Fruit fly (Drosophila melanogaster) whole organism, pupa: Measurements from ENCODE around the gene tant.

ENCODE experiments used
- CG10348 ChIP-seq: fragments of 200-800 bp; sonication (Bioruptor generic); IDR thresholded peaks from 2 replicates; pipeline ENCODE4 v1.3.6; 2022; ENCODE audit warnings: missing biosample characterization, missing genetic modification characterization
- CG12605 ChIP-seq: fragments of 200-800 bp; sonication (Bioruptor generic); IDR thresholded peaks from 2 replicates; pipeline ENCODE4 v1.3.6; 2022; ENCODE audit warnings: missing biosample characterization, missing genetic modification characterization
- CG13204 ChIP-seq: fragments of 200-800 bp; sonication (Bioruptor generic); optimal IDR thresholded peaks from 2 replicates; lab custom pipeline; 2018; ENCODE audit warnings: missing biosample characterization, mild to moderate bottlenecking, missing genetic modification characterization, moderate library complexity
- CG14655 ChIP-seq: fragments of 200-800 bp; sonication (Bioruptor generic); optimal IDR thresholded peaks from 3 replicates; lab custom pipeline; 2017; ENCODE audit warnings: mild to moderate bottlenecking, missing biosample characterization, missing genetic modification reagents, missing genetic modification characterization
- CG15710 ChIP-seq: fragments of 200-800 bp; sonication (Bioruptor generic); optimal IDR thresholded peaks from 2 replicates; lab custom pipeline; 2018; ENCODE audit warnings: missing biosample characterization, mild to moderate bottlenecking, missing genetic modification characterization, moderate library complexity
- CG17806 ChIP-seq: fragments of 200-800 bp; sonication (Bioruptor generic); optimal IDR thresholded peaks from 2 replicates; lab custom pipeline; 2018; ENCODE audit warnings: missing biosample characterization, mild to moderate bottlenecking, missing genetic modification characterization, moderate library complexity
- CG32121 ChIP-seq: fragments of 200-800 bp; sonication (Bioruptor generic); IDR thresholded peaks from 2 replicates; pipeline ENCODE4 v1.3.6; 2022; ENCODE audit warnings: missing biosample characterization, missing genetic modification characterization
- CG34367 ChIP-seq: fragments of 200-800 bp; sonication (Bioruptor generic); optimal IDR thresholded peaks from 2 replicates; lab custom pipeline; 2018; ENCODE audit warnings: missing biosample characterization, mild to moderate bottlenecking, missing genetic modification characterization
- CG4496 ChIP-seq: fragments of 200-800 bp; sonication (Bioruptor generic); IDR thresholded peaks from 3 replicates; pipeline ENCODE4 v1.3.6; 2022; ENCODE audit warnings: missing biosample characterization, missing genetic modification characterization
- CG8159 ChIP-seq: fragments of 200-800 bp; sonication (Bioruptor generic); optimal IDR thresholded peaks from 3 replicates; lab custom pipeline; 2018; ENCODE audit warnings: missing biosample characterization, mild to moderate bottlenecking, missing genetic modification characterization, moderate library complexity
- CG8301 ChIP-seq: fragments of 200-800 bp; sonication (Bioruptor generic); optimal IDR thresholded peaks from 2 replicates; lab custom pipeline; 2018; ENCODE audit warnings: missing biosample characterization, mild to moderate bottlenecking, missing genetic modification characterization
- CG9948 ChIP-seq: fragments of 200-800 bp; sonication (Bioruptor generic); optimal IDR thresholded peaks from 2 replicates; lab custom pipeline; 2018; ENCODE audit warnings: missing biosample characterization, mild to moderate bottlenecking, missing genetic modification characterization, moderate library complexity
- D1 ChIP-seq: fragments of 200-800 bp; sonication (Bioruptor generic); optimal IDR thresholded peaks from 2 replicates; lab custom pipeline; 2018; ENCODE audit warnings: missing biosample characterization, mild to moderate bottlenecking, missing genetic modification characterization, moderate library complexity
- EcR ChIP-seq: fragments of 200-800 bp; sonication (Bioruptor generic); optimal IDR thresholded peaks from 3 replicates; lab custom pipeline; 2019; ENCODE audit warnings: missing biosample characterization, missing genetic modification characterization, mild to moderate bottlenecking, moderate library complexity, missing genetic modification reagents
- Ets98B ChIP-seq: fragments of 200-800 bp; sonication (Bioruptor generic); IDR thresholded peaks from 2 replicates; pipeline ENCODE4 v1.3.6; 2022; ENCODE audit warnings: missing biosample characterization, missing genetic modification characterization
- Pif1A ChIP-seq: fragments of 200-800 bp; sonication (Bioruptor generic); optimal IDR thresholded peaks from 3 replicates; lab custom pipeline; 2016; ENCODE audit warnings: missing biosample characterization, missing genetic modification characterization
- Pif1B ChIP-seq: fragments of 200-800 bp; sonication (Bioruptor generic); optimal IDR thresholded peaks from 3 replicates; lab custom pipeline; 2016; ENCODE audit warnings: missing biosample characterization, missing genetic modification characterization
- Snoo ChIP-seq: fragments of 200-800 bp; sonication (Bioruptor generic); optimal IDR thresholded peaks from 3 replicates; lab custom pipeline; 2017; ENCODE audit warnings: missing biosample characterization, mild to moderate bottlenecking, missing genetic modification characterization, inconsistent platforms
- fd96Ca ChIP-seq: fragments of 200-800 bp; sonication (Bioruptor generic); IDR thresholded peaks from 3 replicates; pipeline ENCODE4 v1.3.6; 2022; ENCODE audit warnings: missing biosample characterization, missing genetic modification characterization
- gl ChIP-seq: fragments of 200-800 bp; sonication (Bioruptor generic); optimal IDR thresholded peaks from 2 replicates; lab custom pipeline; 2018; ENCODE audit warnings: missing biosample characterization, mild to moderate bottlenecking, missing genetic modification characterization
- rn ChIP-seq: fragments of 200-800 bp; sonication (Bioruptor generic); IDR thresholded peaks from 2 replicates; pipeline ENCODE4 v1.3.6; 2022; ENCODE audit warnings: missing biosample characterization, missing genetic modification characterization

Gene tant

dm6 chr3L:6076429-6076828 lies 21.5 kb downstream of the tant start, which contains the start of gene ssp6:
Gene ssp6 (plus strand): TSS chr3L:6076722.
- TF ChIP-seq CG13204 (GFP tag; lab: Kevin White, UChicago) (peak; percentile 72), CG12605 (GFP tag; lab: Robert Waterston, UW) (no peak)

DNA sequence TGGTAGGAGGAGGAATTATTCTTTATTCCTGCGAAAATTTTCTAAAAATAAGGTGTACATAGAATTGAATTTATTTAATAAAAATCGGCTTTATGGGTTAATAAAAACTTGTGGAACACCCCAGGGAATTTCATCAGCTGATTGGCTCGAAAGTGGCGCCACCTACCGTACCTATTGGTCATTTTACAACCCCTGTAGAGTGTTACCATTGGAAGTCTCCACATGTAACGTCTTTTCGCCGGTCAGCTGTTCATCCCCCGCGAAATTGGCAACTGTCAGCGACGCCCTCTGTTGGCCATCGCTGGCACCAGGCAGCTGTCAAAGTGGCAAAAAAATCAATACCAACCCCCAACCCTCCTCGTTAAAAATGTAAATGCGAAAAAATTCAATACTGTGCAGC lies 27.6 kb downstream of the tant start, which contains the start of gene CG13293:
CG13293 (plus strand) TSS at position 323 of the 400 bp plus-strand sequence.
- no peak for TF ChIP-seq CG32121 (GFP tag; lab: Robert Waterston, UW)
- no peak for TF ChIP-seq CG9948

dm6 chr3L:6084446-6084845 lies 29.5 kb downstream of the tant start:
- TF ChIP-seq CG12605 (GFP tag; lab: Robert Waterston, UW): peak; percentile 53
- peak; percentile 48; the same call in 1 of the 2 replicates for TF ChIP-seq CG32121 (GFP tag; lab: Robert Waterston, UW)
- no peak for TF ChIP-seq rn
- TF ChIP-seq CG14655 (GFP tag; lab: Kevin White, UChicago): peak; percentile 67
- peak; percentile 62 for TF ChIP-seq CG9948
- no peak for TF ChIP-seq CG13204 (GFP tag; lab: Kevin White, UChicago)
- TF ChIP-seq CG8159 (tag; lab: Kevin White, UChicago): peak; percentile 49
- no peak for TF ChIP-seq EcR (GFP tag; lab: Kevin White, UChicago)
- TF ChIP-seq CG15710: peak; percentile 39
- TF ChIP-seq fd96Ca (GFP tag; lab: Robert Waterston, UW): no peak
- TF ChIP-seq D1: no peak
- peak; percentile 6 for TF ChIP-seq Pif1A (GFP tag; lab: Kevin White, UChicago)
- TF ChIP-seq Pif1B (GFP tag; lab: Kevin White, UChicago): peak; percentile 10
- TF ChIP-seq CG10348: no peak
- peak; percentile 15 for TF ChIP-seq CG34367 (tag; lab: Kevin White, UChicago)
- peak; percentile 28 for TF ChIP-seq CG17806 (tag; lab: Kevin White, UChicago)
- peak; percentile 64 for TF ChIP-seq CG8301 (tag; lab: Kevin White, UChicago)
- no peak for TF ChIP-seq Snoo (tag; lab: Kevin White, UChicago)
- TF ChIP-seq gl (tag; lab: Kevin White, UChicago): no peak

- TF ChIP-seq CG4496 (GFP tag; lab: Robert Waterston, UW) (no peak), Ets98B (no peak), CG8301 (tag; lab: Kevin White, UChicago) (no peak), CG13204 (GFP tag; lab: Kevin White, UChicago) (peak; percentile 14), Pif1A (GFP tag; lab: Kevin White, UChicago) (peak; percentile 57), rn (no peak), D1 (peak; percentile 34), CG34367 (tag; lab: Kevin White, UChicago) (peak; percentile 61), fd96Ca (GFP tag; lab: Robert Waterston, UW) (no peak), EcR (GFP tag; lab: Kevin White, UChicago) (no peak), CG14655 (GFP tag; lab: Kevin White, UChicago) (peak; percentile 40), CG8159 (tag; lab: Kevin White, UChicago) (peak; percentile 67), CG17806 (tag; lab: Kevin White, UChicago) (peak; percentile 31), CG9948 (peak; percentile 55), gl (tag; lab: Kevin White, UChicago) (no peak), CG10348 (no peak), CG15710 (peak; percentile 70), Snoo (tag; lab: Kevin White, UChicago) (no peak), Pif1B (GFP tag; lab: Kevin White, UChicago) (peak; percentile 74), CG12605 (GFP tag; lab: Robert Waterston, UW) (no peak), CG32121 (GFP tag; lab: Robert Waterston, UW) (no peak)
Measured at dm6 chr3L:6085157-6085556, 30.2 kb downstream of the tant start.

dm6 chr3L:6085988-6086387 lies 31.1 kb downstream of the tant start:
- TF ChIP-seq CG32121 (GFP tag; lab: Robert Waterston, UW) (no peak), CG12605 (GFP tag; lab: Robert Waterston, UW) (0 out of 2 replicates have a peak, but pooled peaks have one; percentile 24), D1 (no peak), CG15710 (no peak), CG10348 (0 out of 2 replicates have a peak, but pooled peaks have one; percentile 26), gl (tag; lab: Kevin White, UChicago) (no peak), CG8159 (tag; lab: Kevin White, UChicago) (no peak), CG17806 (tag; lab: Kevin White, UChicago) (no peak), CG9948 (no peak), CG34367 (tag; lab: Kevin White, UChicago) (no peak), Snoo (tag; lab: Kevin White, UChicago) (no peak), CG4496 (GFP tag; lab: Robert Waterston, UW) (peak; percentile 44; the same call in 1 of the 3 replicates), Ets98B (0 out of 2 replicates have a peak, but pooled peaks have one; percentile 8)

DNA sequence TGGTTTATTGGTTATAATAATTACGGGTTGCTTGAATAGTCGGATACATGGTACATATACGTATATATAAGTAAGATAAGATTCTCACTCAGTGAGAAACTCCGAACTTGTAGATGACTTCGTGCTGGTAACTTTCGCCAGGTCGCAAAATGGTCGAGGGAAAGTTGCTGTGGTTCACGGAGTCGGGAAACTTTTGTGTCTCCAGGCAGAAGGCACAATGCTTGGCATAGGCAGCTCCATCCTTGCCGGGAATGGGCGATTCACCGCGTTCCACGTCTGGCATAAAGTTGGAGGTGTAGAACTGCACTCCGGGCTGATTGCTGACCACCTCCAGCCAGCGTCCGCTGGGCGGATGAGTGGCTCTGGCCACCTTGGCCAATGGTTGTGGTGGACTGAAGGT lies 38.3 kb downstream of the tant start, which contains the start of gene CG10469:
CG10469 (minus strand) TSS at position 101 of the 400 bp plus-strand sequence.
- TF ChIP-seq CG15710: no peak
- TF ChIP-seq CG10348: no peak
- no peak for TF ChIP-seq CG34367 (tag; lab: Kevin White, UChicago)
- TF ChIP-seq fd96Ca (GFP tag; lab: Robert Waterston, UW): no peak
- TF ChIP-seq D1: no peak
- no peak for TF ChIP-seq CG14655 (GFP tag; lab: Kevin White, UChicago)
